Fruit fly (Drosophila melanogaster): ENCODE results near the gene CG42831.
A peak's percentile ranks its signal among the peaks of the same experiment; 100 is the strongest.

CG42831 gene

DNA sequence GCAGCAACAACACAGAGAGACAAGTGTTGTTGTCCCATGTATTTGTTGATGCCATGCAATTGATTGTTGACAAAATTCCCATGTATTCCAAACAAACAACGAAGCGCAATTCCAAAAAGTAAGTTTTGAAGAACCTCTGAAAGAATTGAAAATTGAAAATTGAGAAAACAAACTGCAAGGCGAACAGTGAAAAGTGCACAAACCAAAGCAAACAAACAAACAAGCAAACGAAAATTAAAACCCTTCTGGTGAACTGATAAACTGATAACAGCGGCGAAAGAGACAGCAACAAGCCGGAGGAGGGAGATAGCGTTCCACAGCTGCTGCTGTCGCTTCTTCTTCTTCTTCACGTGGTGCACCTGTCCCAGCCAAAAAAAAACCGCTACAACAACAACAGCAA, 44.0 kb downstream of the CG42831 start (continued):
- TF ChIP-seq CG10431 (GFP tag; optimal IDR thresholded peaks at IDR 0.05) (peak; percentile 97), ac (GFP tag; optimal IDR thresholded peaks at IDR 0.05) (peak; percentile 76), psq (GFP tag; optimal IDR thresholded peaks at IDR 0.05) (peak; percentile 0), NC2β (GFP tag; optimal IDR thresholded peaks at IDR 0.05) (no peak), salm (tag; optimal IDR thresholded peaks at IDR 0.05) (no peak), CG1024 (GFP tag; IDR thresholded peaks at IDR 0.05) (no peak), da (GFP tag; optimal IDR thresholded peaks at IDR 0.05) (peak; percentile 64), CG12236 (GFP tag; optimal IDR thresholded peaks at IDR 0.05) (peak; percentile 57), CG14710 (tag; optimal IDR thresholded peaks at IDR 0.05) (peak; percentile 35), CG10209 (GFP tag; optimal IDR thresholded peaks at IDR 0.05) (peak; percentile 18), nerfin-2 (GFP tag; IDR thresholded peaks at IDR 0.05; ENCODE audit: partially characterized antibody) (no peak), fru (optimal IDR thresholded peaks at IDR 0.05) (no peak), CG13424 (tag; optimal IDR thresholded peaks at IDR 0.05) (no peak), Atf-2 (GFP tag; optimal IDR thresholded peaks at IDR 0.05) (peak; percentile 3), CG11695 (GFP tag; IDR thresholded peaks at IDR 0.05) (no peak), CG17186 (GFP tag; optimal IDR thresholded peaks at IDR 0.05) (peak; percentile 21), CG17568 (GFP tag; optimal IDR thresholded peaks at IDR 0.05) (peak; percentile 45), CHES-1-like (GFP tag; optimal IDR thresholded peaks at IDR 0.05) (no peak), dmrt11E (tag; optimal IDR thresholded peaks at IDR 0.05) (peak; percentile 57), CG8924 (tag; optimal IDR thresholded peaks at IDR 0.05) (peak; percentile 15), nau (GFP tag; optimal IDR thresholded peaks at IDR 0.05) (peak; percentile 37), Fer1 (GFP tag; optimal IDR thresholded peaks at IDR 0.05) (no peak), Jarid2 (GFP tag; optimal IDR thresholded peaks at IDR 0.05) (peak; percentile 54), CG2116 (GFP tag; optimal IDR thresholded peaks at IDR 0.05) (peak; percentile 15), kni (GFP tag; optimal IDR thresholded peaks at IDR 0.05) (peak; percentile 48), Pdp1 (GFP tag; optimal IDR thresholded peaks at IDR 0.05) (peak in 1 of 2 experiments; percentile 13), Xrp1 (GFP tag; IDR thresholded peaks at IDR 0.05) (peak; percentile 45), Ssrp (tag; optimal IDR thresholded peaks at IDR 0.05) (peak; percentile 5), stwl (tag; optimal IDR thresholded peaks at IDR 0.05) (peak; percentile 9), lov (optimal IDR thresholded peaks at IDR 0.05) (no peak), lov (GFP tag; IDR thresholded peaks at IDR 0.05) (peak; percentile 39; the same call in 1 of the 3 replicates), maf-S (GFP tag; optimal IDR thresholded peaks at IDR 0.05) (peak; percentile 35), CG1529 (GFP tag; optimal IDR thresholded peaks at IDR 0.05) (peak; percentile 48), dm (GFP tag; optimal IDR thresholded peaks at IDR 0.05) (peak; percentile 26), wek (GFP tag; optimal IDR thresholded peaks at IDR 0.05) (no peak), croc (GFP tag; conservative IDR thresholded peaks at IDR 0.05) (no peak), bsh (GFP tag; optimal IDR thresholded peaks at IDR 0.05) (peak in 1 of 2 experiments; percentile 34), grn (GFP tag; optimal IDR thresholded peaks at IDR 0.05) (peak; percentile 39), prd (optimal IDR thresholded peaks at IDR 0.05) (no peak), prd (GFP tag; IDR thresholded peaks at IDR 0.05) (no peak), ap (GFP tag; IDR thresholded peaks at IDR 0.05) (no peak), lab (GFP tag; optimal IDR thresholded peaks at IDR 0.05) (peak; percentile 8), CG15696 (tag; optimal IDR thresholded peaks at IDR 0.05) (peak; percentile 65), Blimp-1 (GFP tag; optimal IDR thresholded peaks at IDR 0.05) (peak; percentile 5), ATbp (GFP tag; optimal IDR thresholded peaks at IDR 0.05) (peak; percentile 46), sug (tag; optimal IDR thresholded peaks at IDR 0.05) (no peak), CG6813 (GFP tag; optimal IDR thresholded peaks at IDR 0.05) (peak; percentile 15), sens (GFP tag) (peak; percentile 82), CG7987 (GFP tag; optimal IDR thresholded peaks at IDR 0.05) (peak; percentile 9), CG2199 (GFP tag; IDR thresholded peaks at IDR 0.05) (peak; percentile 47; the same call in 2 of the 3 replicates), gem (tag; optimal IDR thresholded peaks at IDR 0.05) (peak; percentile 24)

Data from whole organism, embryonic.